Worm (Caenorhabditis elegans): ENCODE measurements around the gene T19H12.6.

DNA sequence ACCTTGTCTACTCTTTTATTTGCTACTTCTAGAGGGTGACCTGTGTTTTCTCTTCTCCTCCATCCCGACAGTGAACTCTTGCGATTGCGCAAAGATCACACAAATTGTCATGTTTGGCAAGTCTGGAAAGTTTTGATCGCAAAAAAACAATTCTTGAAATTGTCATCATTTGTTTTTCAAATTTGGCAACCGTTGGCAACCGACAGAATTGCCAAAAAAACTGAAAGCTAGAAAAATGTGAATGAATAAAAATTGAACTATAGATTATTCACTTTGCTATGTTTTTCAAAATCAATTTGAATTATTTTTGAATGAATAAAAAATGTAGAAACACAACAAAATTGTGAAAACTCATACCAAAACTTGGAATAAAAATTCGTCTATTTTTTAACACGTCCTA lies 17.5 kb upstream of the T19H12.6 start, which contains the start of gene ugt-11:
- TF ChIP-seq fos-1 (tag; optimal IDR thresholded peaks at IDR 0.05) (no peak), nhr-77 (tag; optimal IDR thresholded peaks at IDR 0.05) (no peak), ztf-11 (tag; optimal IDR thresholded peaks at IDR 0.05) (no peak), nhr-11 (tag; optimal IDR thresholded peaks at IDR 0.05) (no peak), nhr-12 (tag; optimal IDR thresholded peaks at IDR 0.05) (no peak), Y116A8C.19 (tag; optimal IDR thresholded peaks at IDR 0.05; ENCODE audit: borderline replicate concordance) (no peak), F16B12.6 (tag; optimal IDR thresholded peaks at IDR 0.05) (no peak), nhr-47 (tag; optimal IDR thresholded peaks at IDR 0.05) (no peak)
